Fruit fly (Drosophila melanogaster): ENCODE measurements around the gene CG44362.

CG44362 gene

dm6 chr3L:11373821-11374581, 23.3 kb upstream of the CG44362 start (continued):
- peak; percentile 72 for TF ChIP-seq esn (GFP tag; optimal IDR thresholded peaks at IDR 0.05)
- no peak for TF ChIP-seq fd59A (GFP tag; optimal IDR thresholded peaks at IDR 0.05)
- peak; percentile 62 for TF ChIP-seq CG8632 (GFP tag; optimal IDR thresholded peaks at IDR 0.05)
- TF ChIP-seq CG34406 (GFP tag; optimal IDR thresholded peaks at IDR 0.05), result peak; percentile 59
- peak; percentile 10 for TF ChIP-seq CG31627 (GFP tag; optimal IDR thresholded peaks at IDR 0.05)
- peak; percentile 21 for TF ChIP-seq lz (GFP tag; optimal IDR thresholded peaks at IDR 0.05)
- peak; percentile 44 for TF ChIP-seq achi (GFP tag; optimal IDR thresholded peaks at IDR 0.05)
- peak; percentile 55 for TF ChIP-seq spab (GFP tag; optimal IDR thresholded peaks at IDR 0.05)
- peak; percentile 54 for TF ChIP-seq acj6 (GFP tag; optimal IDR thresholded peaks at IDR 0.05)

dm6 chr3L:11375304-11375703, 22.0 kb upstream of the CG44362 start:
- TF ChIP-seq OdsH (GFP tag; optimal IDR thresholded peaks at IDR 0.05) (peak; percentile 62), CG31627 (GFP tag; optimal IDR thresholded peaks at IDR 0.05) (peak; percentile 55), fd85E (GFP tag; optimal IDR thresholded peaks at IDR 0.05) (no peak), topi (GFP tag; optimal IDR thresholded peaks at IDR 0.05) (peak; percentile 46), Smox (GFP tag; optimal IDR thresholded peaks at IDR 0.05) (peak; percentile 46), CG34406 (GFP tag; optimal IDR thresholded peaks at IDR 0.05) (peak; percentile 55), Blimp-1 (GFP tag; optimal IDR thresholded peaks at IDR 0.05) (no peak), ss (GFP tag; optimal IDR thresholded peaks at IDR 0.05) (peak; percentile 59 to 62), CG6854 (GFP tag; optimal IDR thresholded peaks at IDR 0.05) (peak; percentile 43), CG8319 (GFP tag; optimal IDR thresholded peaks at IDR 0.05) (no peak), CG1621 (tag; optimal IDR thresholded peaks at IDR 0.05) (peak; percentile 48), CG3032 (tag; optimal IDR thresholded peaks at IDR 0.05) (peak; percentile 46), Sox14 (GFP tag; optimal IDR thresholded peaks at IDR 0.05) (peak; percentile 72), CG10631 (GFP tag; optimal IDR thresholded peaks at IDR 0.05) (peak; percentile 72), CG6276 (GFP tag; optimal IDR thresholded peaks at IDR 0.05) (peak; percentile 62), esn (GFP tag; optimal IDR thresholded peaks at IDR 0.05) (peak; percentile 65), CG11762 (GFP tag; optimal IDR thresholded peaks at IDR 0.05; ENCODE audit: insufficient read depth) (peak; percentile 48), acj6 (GFP tag; optimal IDR thresholded peaks at IDR 0.05) (peak; percentile 66), Gug (GFP tag; IDR thresholded peaks at IDR 0.05) (peak; percentile 41; the same call in 1 of the 2 replicates), CG32006 (GFP tag; optimal IDR thresholded peaks at IDR 0.05) (peak; percentile 81), Lpt (GFP tag; optimal IDR thresholded peaks at IDR 0.05) (peak; percentile 41), svp (GFP tag) (peak; percentile 81), vri (GFP tag; optimal IDR thresholded peaks at IDR 0.05) (peak; percentile 36), dsx (GFP tag; optimal IDR thresholded peaks at IDR 0.05; ENCODE audit: poor library complexity, severe bottlenecking) (peak; percentile 68), Ets21C (GFP tag; optimal IDR thresholded peaks at IDR 0.05) (peak; percentile 48), dac (GFP tag; optimal IDR thresholded peaks at IDR 0.05) (peak; percentile 36), CG8119 (GFP tag; IDR thresholded peaks at IDR 0.05) (peak; percentile 72), CG6792 (GFP tag; optimal IDR thresholded peaks at IDR 0.05) (peak; percentile 27), Sox15 (GFP tag; optimal IDR thresholded peaks at IDR 0.05) (peak; percentile 3), salr (GFP tag; optimal IDR thresholded peaks at IDR 0.05) (peak in 1 of 2 experiments; percentile 62), Eip93F (GFP tag; optimal IDR thresholded peaks at IDR 0.05) (no peak), Sox102F (GFP tag; optimal IDR thresholded peaks at IDR 0.05) (peak; percentile 37), lz (GFP tag; optimal IDR thresholded peaks at IDR 0.05) (peak; percentile 53), CG10669 (GFP tag; optimal IDR thresholded peaks at IDR 0.05) (peak; percentile 14), CG11902 (GFP tag; optimal IDR thresholded peaks at IDR 0.05) (no peak), CG6808 (GFP tag; optimal IDR thresholded peaks at IDR 0.05) (peak; percentile 55), Hr39 (GFP tag; optimal IDR thresholded peaks at IDR 0.05) (peak; percentile 48), net (GFP tag; optimal IDR thresholded peaks at IDR 0.05) (peak; percentile 62), CG3919 (GFP tag; optimal IDR thresholded peaks at IDR 0.05) (peak; percentile 68), CG15336 (GFP tag; IDR thresholded peaks at IDR 0.05) (peak; percentile 59), achi (GFP tag; optimal IDR thresholded peaks at IDR 0.05) (peak; percentile 68), CG6163 (GFP tag; IDR thresholded peaks at IDR 0.05) (peak; percentile 80), CG4318 (GFP tag; optimal IDR thresholded peaks at IDR 0.05) (peak; percentile 47), CG8632 (GFP tag; optimal IDR thresholded peaks at IDR 0.05) (peak; percentile 38), spab (GFP tag; optimal IDR thresholded peaks at IDR 0.05) (peak; percentile 38)
